Worm (Caenorhabditis elegans): ENCODE data around the gene drp-1.

Gene drp-1

DNA sequence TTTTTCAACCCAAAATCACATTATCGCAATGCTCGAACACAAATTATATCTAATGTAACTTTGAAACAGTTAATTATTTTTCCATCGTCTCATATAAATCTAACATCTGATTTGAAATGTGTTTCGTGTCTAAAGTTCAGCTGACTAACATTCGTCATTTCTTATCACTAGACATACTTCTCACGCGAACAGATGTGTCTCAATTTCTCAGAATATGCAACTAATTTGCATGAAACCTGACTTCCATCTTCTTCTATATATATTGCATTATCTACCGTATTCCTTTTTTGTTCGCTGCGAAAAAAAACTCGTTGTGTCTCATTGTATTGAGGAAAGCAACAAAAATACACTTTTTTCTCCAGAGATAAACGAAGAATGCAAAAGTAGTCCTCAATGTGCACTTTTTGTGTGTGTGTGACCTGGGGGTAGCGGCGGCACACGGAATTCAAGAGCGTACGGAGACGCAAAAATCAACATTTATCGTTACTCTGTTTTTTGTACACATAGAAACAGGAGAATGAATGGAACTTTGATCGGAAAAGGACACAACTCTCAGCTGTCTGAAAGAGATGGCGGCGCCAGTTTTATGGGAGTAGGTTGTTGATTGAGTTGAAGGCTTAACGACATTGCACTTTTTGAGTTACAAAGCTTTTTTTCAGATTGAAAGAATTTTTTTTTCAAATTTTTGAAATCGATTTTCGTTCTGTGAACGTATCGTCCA, 42.5 kb downstream of the drp-1 start:
- TF ChIP-seq crh-2 (tag; optimal IDR thresholded peaks at IDR 0.05) = peak; percentile 21
- TF ChIP-seq alr-1 (tag; optimal IDR thresholded peaks at IDR 0.05) = no peak
- TF ChIP-seq nhr-21 (tag; optimal IDR thresholded peaks at IDR 0.05) = peak; percentile 1
- TF ChIP-seq snpc-4 (tag; optimal IDR thresholded peaks at IDR 0.05) = no peak
- TF ChIP-seq sma-9 (GFP tag; optimal IDR thresholded peaks at IDR 0.05) = peak; percentile 48
- no peak for TF ChIP-seq sma-9 (tag; optimal IDR thresholded peaks at IDR 0.05)

DNA sequence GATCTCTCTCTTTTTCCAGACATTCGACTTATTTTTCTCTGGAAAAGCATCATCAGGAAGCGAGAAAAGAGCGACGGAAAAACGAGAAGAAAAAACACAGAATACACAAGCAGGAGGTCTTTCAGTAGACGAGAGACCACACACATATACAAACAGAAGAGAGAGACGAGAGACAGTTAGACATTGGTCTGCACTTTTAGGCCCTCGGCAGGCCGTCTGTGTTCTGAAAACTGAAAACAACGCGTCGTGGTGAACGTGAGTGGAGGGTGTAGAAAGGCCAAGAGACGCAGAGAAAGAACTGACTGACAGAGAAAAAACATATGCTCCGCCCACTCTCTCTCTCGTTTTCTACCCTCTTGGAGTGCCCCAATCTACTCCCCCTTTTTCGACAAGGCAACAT, 44.0 kb downstream of the drp-1 start:
- TF ChIP-seq unc-55 (GFP tag; optimal IDR thresholded peaks at IDR 0.05) = peak; percentile 36
- TF ChIP-seq ceh-82 (tag; optimal IDR thresholded peaks at IDR 0.05) = no peak
- no peak for TF ChIP-seq snpc-4 (tag; optimal IDR thresholded peaks at IDR 0.05)
- no peak for TF ChIP-seq dmd-4 (tag; optimal IDR thresholded peaks at IDR 0.05)
- no peak for TF ChIP-seq nhr-237 (tag; optimal IDR thresholded peaks at IDR 0.05)
- TF ChIP-seq ceh-16 (tag; optimal IDR thresholded peaks at IDR 0.05) = no peak
- no peak for TF ChIP-seq unc-62 (GFP tag; optimal IDR thresholded peaks at IDR 0.05)
- no peak for TF ChIP-seq egl-27 (tag; optimal IDR thresholded peaks at IDR 0.05)
- TF ChIP-seq ztf-1 (GFP tag; conservative IDR thresholded peaks at IDR 0.05) = no peak
- peak; percentile 73 for TF ChIP-seq nhr-129 (tag; optimal IDR thresholded peaks at IDR 0.05)
- TF ChIP-seq elt-1 (tag; optimal IDR thresholded peaks at IDR 0.05) = no peak
- no peak for TF ChIP-seq alr-1 (tag; optimal IDR thresholded peaks at IDR 0.05)
- peak; percentile 14 for TF ChIP-seq ama-1 (optimal IDR thresholded peaks at IDR 0.05)
- TF ChIP-seq crh-2 (tag; optimal IDR thresholded peaks at IDR 0.05) = peak; percentile 86
- TF ChIP-seq fos-1 (tag; optimal IDR thresholded peaks at IDR 0.05) = peak; percentile 66
- TF ChIP-seq ZK546.5 (tag; optimal IDR thresholded peaks at IDR 0.05) = no peak
- no peak for TF ChIP-seq nhr-11 (tag; optimal IDR thresholded peaks at IDR 0.05)
- peak; percentile 2 for TF ChIP-seq lin-13 (GFP tag; optimal IDR thresholded peaks at IDR 0.05)
- peak; percentile 55 for TF ChIP-seq nhr-21 (tag; optimal IDR thresholded peaks at IDR 0.05)
- peak; percentile 40 for TF ChIP-seq nhr-25 (tag; optimal IDR thresholded peaks at IDR 0.05)
- TF ChIP-seq Y55F3AM.14 (GFP tag; optimal IDR thresholded peaks at IDR 0.05) = peak; percentile 71
- TF ChIP-seq sma-3 (GFP tag; optimal IDR thresholded peaks at IDR 0.05) = peak; percentile 32
- peak; percentile 81 for TF ChIP-seq sma-9 (GFP tag; optimal IDR thresholded peaks at IDR 0.05)
- TF ChIP-seq sma-9 (tag; optimal IDR thresholded peaks at IDR 0.05) = no peak
- peak; percentile 49 for TF ChIP-seq lin-11 (tag; optimal IDR thresholded peaks at IDR 0.05)
- TF ChIP-seq nhr-10 (tag; optimal IDR thresholded peaks at IDR 0.05) = no peak
- TF ChIP-seq elt-3 (tag; optimal IDR thresholded peaks at IDR 0.05) = no peak
- TF ChIP-seq nhr-77 (tag; optimal IDR thresholded peaks at IDR 0.05) = no peak
- TF ChIP-seq nhr-23 (tag; optimal IDR thresholded peaks at IDR 0.05) = no peak
- peak; percentile 72 for TF ChIP-seq F13H6.1 (tag; optimal IDR thresholded peaks at IDR 0.05)
- TF ChIP-seq nhr-6 (tag; optimal IDR thresholded peaks at IDR 0.05) = peak; percentile 27
- TF ChIP-seq unc-39 (tag; optimal IDR thresholded peaks at IDR 0.05) = no peak
- TF ChIP-seq sem-4 (tag; optimal IDR thresholded peaks at IDR 0.05) = peak; percentile 37
- TF ChIP-seq nhr-12 (tag; optimal IDR thresholded peaks at IDR 0.05) = no peak
- no peak for TF ChIP-seq ztf-11 (tag; optimal IDR thresholded peaks at IDR 0.05)
- peak; percentile 18 to 21 for TF ChIP-seq mdl-1 (tag; optimal IDR thresholded peaks at IDR 0.05)
- no peak for TF ChIP-seq lin-39 (tag; optimal IDR thresholded peaks at IDR 0.05)
- no peak for TF ChIP-seq peb-1 (tag; optimal IDR thresholded peaks at IDR 0.05)
- TF ChIP-seq skn-1 (tag; optimal IDR thresholded peaks at IDR 0.05) = no peak
- TF ChIP-seq R02D3.7 (tag; optimal IDR thresholded peaks at IDR 0.05) = no peak
- TF ChIP-seq gmeb-1 (tag; optimal IDR thresholded peaks at IDR 0.05) = no peak
- no peak for TF ChIP-seq mbf-1 (tag; optimal IDR thresholded peaks at IDR 0.05)
- no peak for TF ChIP-seq mab-5 (tag; optimal IDR thresholded peaks at IDR 0.05)
- TF ChIP-seq zag-1 (tag; optimal IDR thresholded peaks at IDR 0.05) = peak; percentile 28
- TF ChIP-seq lsy-2 (tag; optimal IDR thresholded peaks at IDR 0.05) = peak in 1 of 2 experiments; percentile 64
- no peak for TF ChIP-seq aly-2 (tag; optimal IDR thresholded peaks at IDR 0.05)
- TF ChIP-seq ztf-4 (tag; optimal IDR thresholded peaks at IDR 0.05) = peak; percentile 5
- peak; percentile 72 for TF ChIP-seq C34F6.9 (tag; optimal IDR thresholded peaks at IDR 0.05)
- no peak for TF ChIP-seq blmp-1 (tag; optimal IDR thresholded peaks at IDR 0.05; ENCODE audit: insufficient read depth)

All from whole organism, L2 larva.